Worm (Caenorhabditis elegans) whole organism, L4 larva: ENCODE measurements around the gene usp-46.

Source experiments
- egl-27 ChIP-seq: sonication (generic microtip); optimal IDR thresholded peaks from 3 replicates; lab custom pipeline; 2017; ENCODE audit warnings: missing biosample characterization, missing genetic modification reagents, missing genetic modification characterization
- mep-1 ChIP-seq: fragments of 150-350 bp; sonication (generic microtip); optimal IDR thresholded peaks from 3 replicates; lab custom pipeline; 2014; ENCODE audit warnings: missing biosample characterization, missing genetic modification characterization
- nhr-237 ChIP-seq: sonication (generic microtip); optimal IDR thresholded peaks from 2 replicates; lab custom pipeline; 2017; ENCODE audit warnings: missing biosample characterization, missing genetic modification characterization
- nhr-25 ChIP-seq: sonication (generic microtip); optimal IDR thresholded peaks from 2 replicates; lab custom pipeline; 2017; ENCODE audit warnings: missing genetic modification characterization, mild to moderate bottlenecking, missing compliant biosample characterization, antibody characterized with exemption, moderate library complexity, borderline replicate concordance; ENCODE audit not compliant: insufficient read depth
- nhr-28 ChIP-seq: fragments of 150-350 bp; optimal IDR thresholded peaks from 2 replicates; lab custom pipeline; 2014; ENCODE audit warnings: missing biosample characterization, missing genetic modification characterization
- nhr-41 ChIP-seq: fragments of 200-800 bp; sonication (Bioruptor generic); IDR thresholded peaks from 2 replicates; pipeline ENCODE4 v1.3.6; 2022; ENCODE audit warnings: missing genetic modification reagents, missing genetic modification characterization, missing compliant biosample characterization
- nhr-77 ChIP-seq: fragments of 150-350 bp; optimal IDR thresholded peaks from 2 replicates; lab custom pipeline; 2014; ENCODE audit warnings: missing biosample characterization, missing genetic modification characterization
- zfp-2 ChIP-seq: sonication (generic microtip); optimal IDR thresholded peaks from 2 replicates; lab custom pipeline; 2016; ENCODE audit warnings: mild to moderate bottlenecking, missing genetic modification characterization, missing compliant biosample characterization

- TF ChIP-seq egl-27 (tag; lab: Kevin White, UChicago) (no peak), nhr-77 (no peak), mep-1 (tag; lab: Kevin White, UChicago) (no peak), nhr-28 (tag; lab: Kevin White, UChicago) (no peak), zfp-2 (tag; lab: Kevin White, UChicago) (no peak), nhr-25 (tag; lab: Kevin White, UChicago) (no peak), nhr-237 (tag; lab: Kevin White, UChicago) (no peak), nhr-41 (no peak)
Observed at ce11 chrIII:9798478-9799157, 22.2 kb downstream of the usp-46 start, which contains the start of gene ZK632.2.
